Fruit fly (Drosophila melanogaster): ENCODE measurements around the gene rec.

DNA sequence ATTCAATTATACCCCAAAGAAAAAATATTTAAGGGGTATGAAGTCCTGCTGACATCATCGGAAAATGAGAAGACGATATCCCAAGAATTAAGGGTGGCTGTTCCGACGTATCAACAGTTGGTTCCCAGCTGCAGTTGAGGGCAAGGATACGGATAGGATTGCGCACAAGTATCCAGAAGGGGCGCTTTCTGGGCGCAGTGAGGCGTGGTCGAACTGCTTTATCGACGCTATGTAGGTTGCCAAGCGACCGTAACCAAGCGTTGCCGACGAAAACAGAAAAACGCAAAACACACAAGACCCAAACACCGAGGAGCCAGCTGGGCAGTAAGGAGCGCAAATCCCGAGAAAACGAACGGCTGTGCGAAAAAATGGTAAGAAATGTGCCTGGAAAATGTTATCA lies 58.3 kb downstream of the rec start, which contains the start of gene Ttc26:
- TF ChIP-seq CTCF (optimal IDR thresholded peaks at IDR 0.05) (no peak), CG8478 (optimal IDR thresholded peaks at IDR 0.05) (no peak)

All from S2 (cell line).